Fruit fly (Drosophila melanogaster) whole organism, adult: ENCODE results near the gene CG7860.

Experiments
- CG7101 ChIP-seq: fragments of 200-800 bp; sonication (Bioruptor generic); optimal IDR thresholded peaks from 2 replicates; lab custom pipeline; 2018; ENCODE audit warnings: missing biosample characterization, mild to moderate bottlenecking, missing genetic modification characterization, moderate library complexity
- Crg-1 ChIP-seq: fragments of 200-800 bp; sonication (Bioruptor generic); optimal IDR thresholded peaks from 2 replicates; lab custom pipeline; 2016; ENCODE audit warnings: missing biosample characterization, missing genetic modification characterization

DNA sequence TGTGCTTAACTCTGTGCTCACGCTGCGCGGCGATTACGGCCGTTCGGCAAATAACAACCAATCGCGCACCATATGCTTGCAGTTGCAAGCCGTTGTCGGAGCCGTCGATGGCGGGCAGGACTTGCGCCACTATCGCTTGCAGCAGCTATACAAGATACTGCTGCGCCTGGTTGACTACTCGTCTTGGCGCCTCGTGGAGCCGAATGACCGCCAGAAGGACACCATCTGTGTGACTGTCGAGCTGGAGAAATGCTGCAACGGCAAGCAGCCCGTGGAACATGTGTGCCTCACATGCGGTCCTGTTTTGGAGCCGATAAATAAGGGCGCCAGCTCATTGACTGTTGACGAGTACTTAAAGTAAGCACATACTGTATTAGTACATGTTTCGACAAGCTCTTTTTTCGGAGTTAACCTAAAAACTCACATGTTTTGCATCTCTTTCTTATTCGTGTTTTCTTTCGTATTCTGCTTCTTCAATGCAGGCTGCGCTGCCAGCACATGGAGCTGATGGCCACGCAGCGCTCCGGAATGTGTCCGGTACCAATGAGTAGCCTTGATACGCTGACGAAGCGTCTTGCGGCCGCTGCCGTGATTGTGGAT, 15.1 kb downstream of the CG7860 start:
- no peak for TF ChIP-seq CG7101 (tag; lab: Kevin White, UChicago)
- TF ChIP-seq Crg-1 (GFP tag; lab: Kevin White, UChicago), result no peak
